Worm (Caenorhabditis elegans) whole organism, midembryonic: Measurements from ENCODE around the gene Y34B4A.10.
A peak's percentile ranks its signal among the peaks of the same experiment; 100 is the strongest.

Experiments used
- T22C8.4 ChIP-seq: fragments of 200-800 bp; sonication (Bioruptor generic); IDR thresholded peaks from 2 replicates; pipeline ENCODE4 v1.3.6; 2022; ENCODE audit warnings: missing genetic modification characterization, missing compliant biosample characterization
- cog-1 ChIP-seq: sonication (generic microtip); optimal IDR thresholded peaks from 2 replicates; lab custom pipeline; 2016; ENCODE audit warnings: missing genetic modification characterization, missing compliant biosample characterization
- flt-1 ChIP-seq: fragments of 200-800 bp; sonication (Bioruptor generic); IDR thresholded peaks from 2 replicates; pipeline ENCODE4 v1.3.6; 2022; ENCODE audit warnings: missing genetic modification characterization, missing compliant biosample characterization
- klf-2 ChIP-seq: fragments of 200-800 bp; sonication (Bioruptor generic); conservative IDR thresholded peaks from 2 replicates; pipeline ENCODE4 v1.3.6; 2022; ENCODE audit warnings: missing genetic modification reagents, missing genetic modification characterization, missing compliant biosample characterization
- med-1 ChIP-seq: sonication (generic microtip); optimal IDR thresholded peaks from 2 replicates; lab custom pipeline; 2017; ENCODE audit warnings: missing genetic modification characterization, mild to moderate bottlenecking, missing compliant biosample characterization, antibody characterized with exemption, missing genetic modification reagents; ENCODE audit not compliant: insufficient read depth
- ref-1 ChIP-seq: fragments of 200-800 bp; sonication (Bioruptor generic); conservative IDR thresholded peaks from 2 replicates; pipeline ENCODE4 v1.3.6; 2022; ENCODE audit warnings: missing genetic modification reagents, missing genetic modification characterization, missing compliant biosample characterization
- tab-1 ChIP-seq: fragments of 200-800 bp; sonication (Bioruptor generic); IDR thresholded peaks from 2 replicates; pipeline ENCODE4 v1.3.6; 2022; ENCODE audit warnings: missing genetic modification characterization, missing compliant biosample characterization
- ztf-23 ChIP-seq: fragments of 200-800 bp; sonication (Bioruptor generic); IDR thresholded peaks from 2 replicates; pipeline ENCODE4 v1.3.6; 2022; ENCODE audit warnings: missing genetic modification reagents, missing genetic modification characterization, missing compliant biosample characterization
- ztf-29 ChIP-seq: fragments of 200-800 bp; sonication (Bioruptor generic); IDR thresholded peaks from 2 replicates; pipeline ENCODE4 v1.3.6; 2022; ENCODE audit warnings: missing genetic modification reagents, missing genetic modification characterization, missing compliant biosample characterization

- no peak for TF ChIP-seq cog-1 (tag; lab: Kevin White, UChicago)
- no peak for TF ChIP-seq ztf-23 (GFP tag; lab: Robert Waterston, UW)
- TF ChIP-seq flt-1 (GFP tag; lab: Robert Waterston, UW), result 0 out of 2 replicates have a peak, but pooled peaks have one; percentile 37
- no peak for TF ChIP-seq ztf-29 (GFP tag; lab: Robert Waterston, UW)
- no peak for TF ChIP-seq klf-2
- TF ChIP-seq tab-1 (GFP tag; lab: Robert Waterston, UW), result no peak
- TF ChIP-seq med-1 (GFP tag; lab: Kevin White, UChicago), result no peak
- no peak for TF ChIP-seq ref-1 (GFP tag; lab: Robert Waterston, UW)
- no peak for TF ChIP-seq T22C8.4 (GFP tag; lab: Robert Waterston, UW)
Measured at ce11 chrX:5279170-5279635, 29.5 kb downstream of the Y34B4A.10 start, which contains the start of gene Y34B4A.2.
